Fruit fly (Drosophila melanogaster): ENCODE measurements around the gene Osi11.

The Osi11 gene

DNA sequence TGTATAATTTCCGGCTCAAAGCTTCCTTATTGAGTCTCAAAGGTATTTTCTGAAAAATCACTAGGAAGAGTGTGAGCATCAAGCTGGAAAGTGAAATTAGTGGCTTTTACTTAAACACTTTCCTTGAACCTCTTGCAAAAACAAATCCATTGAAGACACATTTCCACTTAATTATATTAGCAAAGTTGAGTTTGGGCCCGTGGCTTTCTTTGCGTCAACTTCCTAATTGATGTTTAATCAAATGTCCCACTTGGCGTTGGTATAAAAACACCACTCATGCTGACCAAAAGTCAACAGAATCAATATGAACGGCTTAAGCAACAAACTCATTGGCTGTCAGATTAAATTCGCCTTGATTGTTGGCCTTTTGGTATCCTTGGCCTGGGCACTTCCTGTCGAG lies 35.2 kb upstream of the Osi11 start, which contains the start of gene CG46396:
Gene CG46396, plus strand, starts transcription at position 301 of the 400 bp plus-strand sequence.
- TF ChIP-seq CG13204 (GFP tag; optimal IDR thresholded peaks at IDR 0.05) (no peak), CG32121 (GFP tag; IDR thresholded peaks at IDR 0.05) (no peak), Pif1B (GFP tag; optimal IDR thresholded peaks at IDR 0.05) (no peak), fd96Ca (GFP tag; IDR thresholded peaks at IDR 0.05) (no peak), D1 (tag; optimal IDR thresholded peaks at IDR 0.05) (no peak), EcR (GFP tag; optimal IDR thresholded peaks at IDR 0.05) (no peak), CG9948 (tag; optimal IDR thresholded peaks at IDR 0.05) (no peak), CG4496 (GFP tag; IDR thresholded peaks at IDR 0.05) (no peak), Pif1A (GFP tag; optimal IDR thresholded peaks at IDR 0.05) (no peak), CG8301 (tag; optimal IDR thresholded peaks at IDR 0.05) (no peak), CG15710 (tag; optimal IDR thresholded peaks at IDR 0.05) (no peak), rn (GFP tag; IDR thresholded peaks at IDR 0.05) (no peak), CG10348 (GFP tag; IDR thresholded peaks at IDR 0.05) (no peak), Ets98B (GFP tag; IDR thresholded peaks at IDR 0.05) (no peak), gl (tag; optimal IDR thresholded peaks at IDR 0.05) (no peak), CG8159 (tag; optimal IDR thresholded peaks at IDR 0.05) (no peak), CG34367 (tag; optimal IDR thresholded peaks at IDR 0.05) (no peak), Snoo (tag; optimal IDR thresholded peaks at IDR 0.05) (no peak), CG12605 (GFP tag; IDR thresholded peaks at IDR 0.05) (no peak)

DNA sequence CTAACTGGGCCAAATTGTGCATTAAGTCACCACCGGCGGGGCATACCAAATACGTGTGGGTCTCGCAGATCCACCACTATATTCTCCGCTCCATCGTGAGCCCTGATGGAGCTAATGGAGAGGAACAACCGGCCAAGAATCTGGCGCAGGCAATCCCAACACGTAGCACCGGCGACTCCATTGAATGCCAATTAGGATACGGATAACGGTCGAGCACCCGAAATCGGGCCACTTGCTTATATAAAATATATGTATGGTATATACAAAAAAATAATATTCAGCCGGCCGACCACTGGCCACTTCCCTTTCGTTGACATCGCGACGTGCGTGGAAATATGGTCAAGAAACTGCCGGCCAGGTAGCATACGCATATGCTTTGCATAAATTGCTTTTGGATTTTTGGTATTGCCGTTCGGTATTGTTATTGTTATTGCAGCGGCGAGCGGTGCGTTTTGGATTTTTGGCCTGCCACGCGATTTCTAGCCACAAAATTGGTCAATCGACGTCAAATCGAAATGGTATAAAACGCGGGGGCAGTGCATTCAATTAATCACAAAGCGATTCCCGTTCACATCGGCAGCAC lies 32.8 kb upstream of the Osi11 start, which contains the start of gene Osi15:
Gene Osi15, plus strand, starts transcription at position 548 of the 583 bp plus-strand sequence.
- TF ChIP-seq CG12605 (GFP tag; IDR thresholded peaks at IDR 0.05) (no peak), rn (GFP tag; IDR thresholded peaks at IDR 0.05) (no peak), fd96Ca (GFP tag; IDR thresholded peaks at IDR 0.05) (no peak), gl (tag; optimal IDR thresholded peaks at IDR 0.05) (no peak), EcR (GFP tag; optimal IDR thresholded peaks at IDR 0.05) (no peak), Pif1A (GFP tag; optimal IDR thresholded peaks at IDR 0.05) (no peak), CG17806 (tag; optimal IDR thresholded peaks at IDR 0.05) (no peak), CG8301 (tag; optimal IDR thresholded peaks at IDR 0.05) (no peak), CG4496 (GFP tag; IDR thresholded peaks at IDR 0.05) (no peak), CG34367 (tag; optimal IDR thresholded peaks at IDR 0.05) (no peak), CG10348 (GFP tag; IDR thresholded peaks at IDR 0.05) (no peak), Ets98B (GFP tag; IDR thresholded peaks at IDR 0.05) (no peak), CG9948 (tag; optimal IDR thresholded peaks at IDR 0.05) (no peak), Snoo (tag; optimal IDR thresholded peaks at IDR 0.05) (no peak), D1 (tag; optimal IDR thresholded peaks at IDR 0.05) (no peak), CG14655 (GFP tag; optimal IDR thresholded peaks at IDR 0.05) (no peak)

DNA sequence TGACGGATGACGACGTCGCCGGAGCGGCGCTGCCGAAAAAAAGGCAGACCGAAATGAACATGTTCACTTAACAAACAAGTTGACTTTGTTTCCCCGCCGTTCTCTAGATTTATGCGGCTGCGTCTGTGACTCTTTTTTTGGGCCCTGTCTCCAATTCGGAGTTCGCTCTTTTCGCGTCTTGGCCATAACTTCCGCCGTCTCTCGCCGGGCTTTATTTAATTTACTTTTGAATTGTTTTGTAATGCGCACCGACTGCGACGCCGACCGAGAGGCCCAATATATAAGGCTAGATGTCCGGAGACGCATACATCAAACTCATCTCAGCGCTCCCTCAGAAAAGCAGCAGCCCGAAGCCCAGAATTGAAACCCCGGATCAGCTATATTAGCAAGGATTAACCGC lies 30.3 kb upstream of the Osi11 start, which contains the start of gene Osi14:
Gene Osi14, plus strand, starts transcription at position 301 of the 400 bp plus-strand sequence.
- no peak for TF ChIP-seq Pif1A (GFP tag; optimal IDR thresholded peaks at IDR 0.05)
- no peak for TF ChIP-seq CG12605 (GFP tag; IDR thresholded peaks at IDR 0.05)
- no peak for TF ChIP-seq fd96Ca (GFP tag; IDR thresholded peaks at IDR 0.05)
- TF ChIP-seq CG9948 (tag; optimal IDR thresholded peaks at IDR 0.05), result no peak

DNA sequence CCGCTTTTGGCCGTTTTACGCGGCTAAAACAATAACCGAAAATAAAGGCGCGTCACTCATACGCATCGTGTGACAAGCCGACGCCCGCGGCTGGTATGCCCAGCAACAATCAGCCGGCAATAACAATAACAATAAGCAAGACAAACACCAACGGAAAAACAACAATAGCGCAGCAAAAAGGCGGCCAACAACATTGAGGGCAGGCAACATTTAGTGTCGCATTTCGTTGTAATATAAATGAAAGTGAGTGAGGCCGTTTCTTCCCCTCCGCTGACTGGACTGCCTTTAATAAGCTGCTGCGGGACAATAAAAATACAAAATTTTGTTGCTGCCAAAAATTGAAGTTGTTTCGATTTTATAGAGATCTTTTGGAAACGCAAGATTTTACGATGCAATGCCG lies 28.6 kb upstream of the Osi11 start:
- TF ChIP-seq CG17806 (tag; optimal IDR thresholded peaks at IDR 0.05) (no peak), gl (tag; optimal IDR thresholded peaks at IDR 0.05) (no peak), CG32121 (GFP tag; IDR thresholded peaks at IDR 0.05) (no peak), rn (GFP tag; IDR thresholded peaks at IDR 0.05) (no peak), fd96Ca (GFP tag; IDR thresholded peaks at IDR 0.05) (no peak), CG4496 (GFP tag; IDR thresholded peaks at IDR 0.05) (no peak)

DNA sequence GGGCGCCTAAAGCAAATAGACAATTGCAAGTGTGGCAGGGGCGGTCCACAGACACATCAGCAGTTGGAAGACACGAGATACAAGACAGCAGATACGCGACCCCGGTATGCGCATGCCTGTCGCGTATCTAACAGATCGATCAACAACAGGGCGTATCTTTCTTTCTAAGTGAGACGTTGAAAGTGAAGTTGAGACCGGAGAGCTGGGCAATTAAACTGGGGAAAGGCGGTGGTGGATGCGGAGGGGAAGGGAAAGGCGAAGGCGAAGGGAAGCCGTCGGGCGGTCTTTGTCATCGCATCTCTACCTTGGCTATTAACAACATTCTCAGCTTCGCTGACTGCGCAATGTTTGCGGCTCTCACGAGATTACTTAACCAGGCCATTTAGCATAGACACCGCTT lies 25.5 kb upstream of the Osi11 start:
- TF ChIP-seq gl (tag; optimal IDR thresholded peaks at IDR 0.05), result no peak
- no peak for TF ChIP-seq fd96Ca (GFP tag; IDR thresholded peaks at IDR 0.05)
- no peak for TF ChIP-seq CG15710 (tag; optimal IDR thresholded peaks at IDR 0.05)
- no peak for TF ChIP-seq Snoo (tag; optimal IDR thresholded peaks at IDR 0.05)
- no peak for TF ChIP-seq EcR (GFP tag; optimal IDR thresholded peaks at IDR 0.05)
- no peak for TF ChIP-seq CG34367 (tag; optimal IDR thresholded peaks at IDR 0.05)
- no peak for TF ChIP-seq CG10348 (GFP tag; IDR thresholded peaks at IDR 0.05)
- TF ChIP-seq Pif1A (GFP tag; optimal IDR thresholded peaks at IDR 0.05), result no peak
- no peak for TF ChIP-seq rn (GFP tag; IDR thresholded peaks at IDR 0.05)
- TF ChIP-seq CG12605 (GFP tag; IDR thresholded peaks at IDR 0.05), result no peak
- TF ChIP-seq CG4496 (GFP tag; IDR thresholded peaks at IDR 0.05), result no peak
- TF ChIP-seq D1 (tag; optimal IDR thresholded peaks at IDR 0.05), result no peak
- no peak for TF ChIP-seq CG8301 (tag; optimal IDR thresholded peaks at IDR 0.05)
- TF ChIP-seq CG14655 (GFP tag; optimal IDR thresholded peaks at IDR 0.05), result no peak
- TF ChIP-seq CG9948 (tag; optimal IDR thresholded peaks at IDR 0.05), result no peak
- TF ChIP-seq CG17806 (tag; optimal IDR thresholded peaks at IDR 0.05), result no peak
- no peak for TF ChIP-seq Ets98B (GFP tag; IDR thresholded peaks at IDR 0.05)

DNA sequence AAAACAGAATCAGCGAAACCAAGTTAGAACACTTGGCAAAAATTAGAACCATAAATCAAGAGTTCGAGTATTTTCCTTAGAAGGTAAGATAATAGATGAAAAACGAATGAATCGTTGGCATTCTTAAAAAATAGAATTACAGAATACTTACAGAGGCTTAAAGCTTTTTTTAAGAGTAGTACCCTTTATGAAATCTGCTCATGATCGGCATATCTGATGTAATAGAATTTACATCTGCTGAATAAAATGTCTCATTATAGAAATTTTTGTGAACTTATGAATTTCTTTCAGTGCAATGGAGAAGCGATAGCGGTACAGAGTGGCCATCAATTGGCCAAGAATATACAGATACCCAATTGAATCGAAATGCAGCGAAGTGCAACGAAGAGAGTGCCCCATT lies 22.9 kb upstream of the Osi11 start, which contains the start of gene Osi13:
Gene Osi13, plus strand, starts transcription at position 301 of the 400 bp plus-strand sequence.
- no peak for TF ChIP-seq CG17806 (tag; optimal IDR thresholded peaks at IDR 0.05)
- no peak for TF ChIP-seq Pif1A (GFP tag; optimal IDR thresholded peaks at IDR 0.05)
- no peak for TF ChIP-seq CG10348 (GFP tag; IDR thresholded peaks at IDR 0.05)
- TF ChIP-seq CG14655 (GFP tag; optimal IDR thresholded peaks at IDR 0.05), result peak; percentile 10
- peak; percentile 11 for TF ChIP-seq CG8301 (tag; optimal IDR thresholded peaks at IDR 0.05)

Data from whole organism, pupa.